Fruit fly (Drosophila melanogaster) whole organism, embryonic: ENCODE data around the gene CG15142.
A peak's percentile ranks its signal among the peaks of the same experiment; 100 is the strongest.

Experiments used
- Ada2b ChIP-seq: fragments of 200-800 bp; sonication (Bioruptor generic); IDR thresholded peaks from 2 replicates; pipeline ENCODE4 v1.3.6; 2022; ENCODE audit warnings: missing biosample characterization, missing genetic modification characterization
- Atf6 ChIP-seq: fragments of 200-800 bp; sonication (Bioruptor generic); IDR thresholded peaks from 2 replicates; pipeline ENCODE4 v1.3.6; 2022; ENCODE audit warnings: missing biosample characterization, missing genetic modification characterization
- CG12104 ChIP-seq: fragments of 200-800 bp; sonication (Bioruptor generic); optimal IDR thresholded peaks from 3 replicates; lab custom pipeline; 2016; ENCODE audit warnings: missing biosample characterization, missing genetic modification characterization
- CG1233 ChIP-seq: fragments of 200-800 bp; sonication (Bioruptor generic); optimal IDR thresholded peaks from 4 replicates; lab custom pipeline; 2018; ENCODE audit warnings: missing biosample characterization, mild to moderate bottlenecking, missing genetic modification characterization
- CG13894 ChIP-seq: fragments of 200-800 bp; sonication (Bioruptor generic); optimal IDR thresholded peaks from 3 replicates; lab custom pipeline; 2018; ENCODE audit warnings: missing biosample characterization, mild to moderate bottlenecking, missing genetic modification characterization, moderate library complexity
- CG1647 ChIP-seq: fragments of 200-800 bp; sonication (Bioruptor generic); optimal IDR thresholded peaks from 3 replicates; lab custom pipeline; 2016; ENCODE audit warnings: missing biosample characterization, missing genetic modification characterization
- CG1792 ChIP-seq: fragments of 200-800 bp; sonication (Bioruptor generic); optimal IDR thresholded peaks from 2 replicates; lab custom pipeline; 2016; ENCODE audit warnings: missing biosample characterization, missing genetic modification characterization
- CG32772 ChIP-seq: fragments of 200-800 bp; sonication (Bioruptor generic); IDR thresholded peaks from 2 replicates; pipeline ENCODE4 v1.3.6; 2022; ENCODE audit warnings: missing biosample characterization, missing genetic modification characterization
- CG4854 ChIP-seq: fragments of 200-800 bp; sonication (Bioruptor generic); optimal IDR thresholded peaks from 2 replicates; lab custom pipeline; 2016; ENCODE audit warnings: missing biosample characterization, missing genetic modification characterization, inconsistent platforms
- CG6791 ChIP-seq: fragments of 200-800 bp; sonication (Bioruptor generic); IDR thresholded peaks from 3 replicates; pipeline ENCODE4 v1.3.6; 2022; ENCODE audit warnings: missing biosample characterization, missing genetic modification characterization; ENCODE audit not compliant: partially characterized antibody
- CG7963 ChIP-seq: fragments of 200-800 bp; sonication (Bioruptor generic); IDR thresholded peaks from 3 replicates; pipeline ENCODE4 v1.3.6; 2022; ENCODE audit warnings: missing biosample characterization, missing genetic modification characterization; ENCODE audit not compliant: partially characterized antibody
- CG8924 ChIP-seq: fragments of 200-800 bp; optimal IDR thresholded peaks from 3 replicates; lab custom pipeline; 2019; ENCODE audit warnings: missing biosample characterization, mild to moderate bottlenecking, missing genetic modification characterization, moderate library complexity
- Dek ChIP-seq: fragments of 200-800 bp; sonication (Bioruptor generic); optimal IDR thresholded peaks from 3 replicates; lab custom pipeline; 2019; ENCODE audit warnings: missing biosample characterization, mild to moderate bottlenecking, missing genetic modification characterization, moderate library complexity
- Dp ChIP-seq: fragments of 200-800 bp; sonication (Bioruptor generic); optimal IDR thresholded peaks from 2 replicates; lab custom pipeline; 2018; ENCODE audit warnings: missing biosample characterization, mild to moderate bottlenecking, missing genetic modification characterization, moderate library complexity
- Ets97D ChIP-seq: fragments of 200-800 bp; sonication (Bioruptor generic); optimal IDR thresholded peaks from 3 replicates; lab custom pipeline; 2016; ENCODE audit warnings: missing biosample characterization, missing genetic modification characterization
- HLH4C ChIP-seq: fragments of 200-800 bp; sonication (Bioruptor generic); IDR thresholded peaks from 3 replicates; pipeline ENCODE4 v1.3.6; 2022; ENCODE audit warnings: missing biosample characterization, missing genetic modification characterization; ENCODE audit not compliant: partially characterized antibody
- Hand ChIP-seq: fragments of 200-800 bp; sonication (Bioruptor generic); optimal IDR thresholded peaks from 2 replicates; lab custom pipeline; 2017; ENCODE audit warnings: mild to moderate bottlenecking, missing biosample characterization, missing genetic modification reagents, missing genetic modification characterization
- Mes4 ChIP-seq: fragments of 200-800 bp; sonication (Bioruptor generic); optimal IDR thresholded peaks from 2 replicates; lab custom pipeline; 2016; ENCODE audit warnings: missing biosample characterization, missing genetic modification characterization
- NfI ChIP-seq: fragments of 200-800 bp; sonication (Bioruptor generic); optimal IDR thresholded peaks from 3 replicates; lab custom pipeline; 2018; ENCODE audit warnings: missing biosample characterization, mild to moderate bottlenecking, missing genetic modification characterization, moderate library complexity
- Poxn ChIP-seq: fragments of 200-800 bp; sonication (Bioruptor generic); IDR thresholded peaks from 2 replicates; pipeline ENCODE4 v1.3.6; 2022; ENCODE audit warnings: missing biosample characterization, missing genetic modification characterization
- Scr ChIP-seq: fragments of 200-800 bp; sonication (Bioruptor generic); IDR thresholded peaks from 2 replicates; pipeline ENCODE4 v1.3.6; 2022; ENCODE audit warnings: missing biosample characterization, missing genetic modification characterization; ENCODE audit not compliant: partially characterized antibody
- TFAM ChIP-seq: fragments of 200-800 bp; sonication (Bioruptor generic); optimal IDR thresholded peaks from 2 replicates; lab custom pipeline; 2017; ENCODE audit warnings: missing biosample characterization, missing genetic modification characterization, inconsistent platforms
- ato ChIP-seq: fragments of 200-800 bp; sonication (Bioruptor generic); IDR thresholded peaks from 2 replicates; pipeline ENCODE4 v1.3.6; 2022; ENCODE audit warnings: missing biosample characterization, missing genetic modification characterization; ENCODE audit not compliant: partially characterized antibody
- bcd ChIP-seq: fragments of 200-800 bp; sonication (Bioruptor generic); optimal IDR thresholded peaks from 2 replicates; lab custom pipeline; 2017; ENCODE audit warnings: missing biosample characterization, mild to moderate bottlenecking, missing genetic modification characterization
- bsh ChIP-seq, 2 experiments: fragments of 200-800 bp; sonication (Bioruptor generic); optimal IDR thresholded peaks; 2 replicates each; lab custom pipeline; 2017 to 2018; ENCODE audit warnings: mild to moderate bottlenecking in 2 of 2, missing biosample characterization in 2 of 2, missing genetic modification characterization in 2 of 2, moderate library complexity in 1 of 2
- crc ChIP-seq: fragments of 200-800 bp; sonication (Bioruptor generic); optimal IDR thresholded peaks from 2 replicates; lab custom pipeline; 2016; ENCODE audit warnings: missing biosample characterization, missing genetic modification characterization
- cwo ChIP-seq: fragments of 200-800 bp; sonication (Bioruptor generic); optimal IDR thresholded peaks from 3 replicates; lab custom pipeline; 2017; ENCODE audit warnings: missing biosample characterization, missing genetic modification characterization, mild to moderate bottlenecking, moderate library complexity, missing genetic modification reagents
- dan ChIP-seq: fragments of 200-800 bp; sonication (Bioruptor generic); IDR thresholded peaks from 2 replicates; pipeline ENCODE4 v1.3.6; 2022; ENCODE audit warnings: missing biosample characterization, missing genetic modification characterization
- dpn ChIP-seq, 2 experiments: fragments of 200-800 bp; sonication (Bioruptor generic); optimal IDR thresholded peaks; 3 replicates each; lab custom pipeline; 2016; ENCODE audit warnings: missing biosample characterization in 2 of 2, missing genetic modification characterization in 2 of 2
- eyg ChIP-seq: fragments of 200-800 bp; sonication (Bioruptor generic); optimal IDR thresholded peaks from 3 replicates; lab custom pipeline; 2016; ENCODE audit warnings: missing biosample characterization, missing genetic modification characterization
- fd96Cb ChIP-seq: fragments of 200-800 bp; sonication (Bioruptor generic); optimal IDR thresholded peaks from 2 replicates; lab custom pipeline; 2018; ENCODE audit warnings: missing biosample characterization, mild to moderate bottlenecking, missing genetic modification characterization, moderate library complexity
- gcm ChIP-seq: fragments of 200-800 bp; sonication (Bioruptor generic); optimal IDR thresholded peaks from 2 replicates; lab custom pipeline; 2019; ENCODE audit warnings: missing biosample characterization, mild to moderate bottlenecking, missing genetic modification characterization, moderate library complexity
- h ChIP-seq: fragments of >200 bp; optimal IDR thresholded peaks from 2 replicates; lab custom pipeline; 2017
- hkb ChIP-seq, 2 experiments: fragments of 200-800 bp in 1 of 2; fragments of >200 bp in 1 of 2; sonication (Bioruptor generic) in 1 of 2; IDR thresholded peaks in 1 of 2; optimal IDR thresholded peaks in 1 of 2; 2 replicates each; pipeline versions ENCODE4 v1.3.6 to Lab custom; 2017 to 2022; ENCODE audit warnings: missing biosample characterization in 1 of 2, missing genetic modification characterization in 1 of 2
- kay ChIP-seq: fragments of 200-800 bp; sonication (Bioruptor generic); optimal IDR thresholded peaks from 2 replicates; lab custom pipeline; 2016; ENCODE audit warnings: missing biosample characterization, missing genetic modification characterization
- luna ChIP-seq: fragments of 200-800 bp; sonication (Bioruptor generic); optimal IDR thresholded peaks from 2 replicates; lab custom pipeline; 2016; ENCODE audit warnings: missing biosample characterization, missing genetic modification characterization
- maf-S ChIP-seq: fragments of 200-800 bp; sonication (Bioruptor generic); optimal IDR thresholded peaks from 2 replicates; lab custom pipeline; 2016; ENCODE audit warnings: missing biosample characterization, missing genetic modification characterization
- pita ChIP-seq: fragments of 200-800 bp; sonication (Bioruptor generic); optimal IDR thresholded peaks from 2 replicates; lab custom pipeline; 2017; ENCODE audit warnings: missing biosample characterization, mild to moderate bottlenecking, missing genetic modification characterization
- ranshi ChIP-seq: fragments of 200-800 bp; sonication (Bioruptor generic); IDR thresholded peaks from 2 replicates; pipeline ENCODE4 v1.3.6; 2022; ENCODE audit warnings: missing biosample characterization, missing genetic modification characterization
- schlank ChIP-seq: fragments of 200-800 bp; sonication (Bioruptor generic); optimal IDR thresholded peaks from 2 replicates; lab custom pipeline; 2018; ENCODE audit warnings: missing biosample characterization, mild to moderate bottlenecking, missing genetic modification characterization
- shn ChIP-seq: fragments of 200-800 bp; sonication (Bioruptor generic); optimal IDR thresholded peaks from 3 replicates; lab custom pipeline; 2016; ENCODE audit warnings: missing biosample characterization, missing genetic modification characterization
- sima ChIP-seq: fragments of 200-800 bp; sonication (Bioruptor generic); optimal IDR thresholded peaks from 2 replicates; lab custom pipeline; 2016; ENCODE audit warnings: missing biosample characterization, missing genetic modification characterization
- stwl ChIP-seq: fragments of 200-800 bp; sonication (Bioruptor generic); optimal IDR thresholded peaks from 3 replicates; lab custom pipeline; 2018; ENCODE audit warnings: missing biosample characterization, mild to moderate bottlenecking, missing genetic modification characterization, moderate library complexity
- tap ChIP-seq: fragments of 200-800 bp; optimal IDR thresholded peaks from 3 replicates; lab custom pipeline; 2019; ENCODE audit warnings: missing biosample characterization, mild to moderate bottlenecking, missing genetic modification characterization, moderate library complexity
- ttk ChIP-seq: fragments of 200-800 bp; sonication (Bioruptor generic); IDR thresholded peaks from 2 replicates; pipeline ENCODE4 v2.1.2; 2022; ENCODE audit warnings: missing biosample characterization, missing genetic modification characterization
- tup ChIP-seq: fragments of 200-800 bp; sonication (Bioruptor generic); optimal IDR thresholded peaks from 2 replicates; lab custom pipeline; 2016; ENCODE audit warnings: missing biosample characterization, mild to moderate bottlenecking, missing genetic modification characterization, moderate library complexity
- usp ChIP-seq: fragments of >200 bp; optimal IDR thresholded peaks from 2 replicates; lab custom pipeline; 2017; ENCODE audit warnings: missing biosample characterization, missing genetic modification characterization
- wor ChIP-seq: fragments of 200-800 bp; sonication (Bioruptor generic); IDR thresholded peaks from 2 replicates; pipeline ENCODE4 v1.3.6; 2022; ENCODE audit warnings: missing biosample characterization, missing genetic modification characterization
- zf30C ChIP-seq: fragments of 200-800 bp; sonication (Bioruptor generic); optimal IDR thresholded peaks from 3 replicates; lab custom pipeline; 2018; ENCODE audit warnings: missing biosample characterization, mild to moderate bottlenecking, missing genetic modification characterization

Gene CG15142

DNA sequence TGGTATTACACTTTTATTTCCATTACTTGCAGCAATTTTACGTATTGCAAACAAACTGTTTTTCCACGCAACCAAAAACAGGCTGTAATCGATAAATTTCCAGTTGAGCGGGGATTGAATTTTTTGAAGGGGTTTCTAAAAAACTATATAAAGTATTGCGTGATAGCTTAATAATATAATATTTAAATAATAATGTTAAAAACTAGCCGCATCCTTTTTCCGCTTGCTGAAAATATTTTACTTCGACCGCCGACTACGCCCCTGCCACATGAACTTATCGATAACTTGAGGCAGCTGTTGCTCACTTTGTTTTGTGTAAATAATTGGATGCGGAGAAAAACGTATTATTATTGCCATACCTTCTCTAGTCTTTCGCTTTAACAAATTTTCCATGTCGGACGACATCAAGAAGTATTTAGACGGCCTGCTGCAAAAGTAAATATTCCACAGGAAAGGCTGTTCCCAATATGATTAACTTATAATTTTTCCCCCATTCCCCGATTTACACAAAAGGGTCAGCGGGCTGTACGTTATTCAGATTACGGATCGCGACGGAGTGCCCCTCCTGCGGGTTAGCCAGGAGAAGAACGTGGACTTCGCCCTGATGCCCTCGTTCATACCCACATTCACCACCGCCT lies 17.6 kb downstream of the CG15142 start, which contains the start of the genes fws and Lamtor3 (continued):
- TF ChIP-seq CG6791 (GFP tag; lab: Robert Waterston, UW) (peak; percentile 63; the same call in 2 of the 3 replicates), dpn (GFP tag; optimal IDR thresholded peaks at IDR 0.05; lab: Kevin White, UChicago) (peak; percentile 79 to 98), Poxn (GFP tag; lab: Robert Waterston, UW) (peak; percentile 97), kay (peak; percentile 90), tap (tag; lab: Kevin White, UChicago) (peak; percentile 97), CG1647 (GFP tag; lab: Kevin White, UChicago) (peak; percentile 83), Hand (GFP tag; lab: Kevin White, UChicago) (peak; percentile 92), hkb (optimal IDR thresholded peaks at IDR 0.05; lab: Kevin White, UChicago) (no peak), hkb (GFP tag; IDR thresholded peaks at IDR 0.05; lab: Robert Waterston, UW) (peak; percentile 99), luna (GFP tag; lab: Kevin White, UChicago) (peak; percentile 11), eyg (GFP tag; lab: Kevin White, UChicago) (peak; percentile 61), HLH4C (GFP tag; lab: Robert Waterston, UW) (peak; percentile 71), schlank (tag; lab: Kevin White, UChicago) (peak; percentile 94), fd96Cb (tag; lab: Kevin White, UChicago) (peak; percentile 98), wor (GFP tag; lab: Robert Waterston, UW) (peak; percentile 99), stwl (tag; lab: Kevin White, UChicago) (peak; percentile 87), ttk (GFP tag; lab: Robert Waterston, UW) (peak; percentile 99), shn (peak; percentile 85), gcm (peak; percentile 97), Mes4 (GFP tag; lab: Kevin White, UChicago) (peak; percentile 72), cwo (peak; percentile 95), crc (GFP tag; lab: Kevin White, UChicago) (peak; percentile 31), bcd (GFP tag; lab: Kevin White, UChicago) (peak; percentile 98), CG1233 (GFP tag; lab: Kevin White, UChicago) (peak; percentile 98), CG4854 (GFP tag; lab: Kevin White, UChicago) (peak; percentile 89), tup (GFP tag; lab: Kevin White, UChicago) (peak; percentile 86), CG12104 (GFP tag; lab: Kevin White, UChicago) (peak; percentile 87), sima (peak; percentile 20), ato (GFP tag; lab: Robert Waterston, UW) (peak; percentile 42; the same call in 1 of the 2 replicates), CG1792 (GFP tag; lab: Kevin White, UChicago) (peak; percentile 48), Dek (tag; lab: Kevin White, UChicago) (peak; percentile 98), CG32772 (GFP tag; lab: Robert Waterston, UW) (peak; percentile 99), TFAM (peak; percentile 70), NfI (GFP tag; lab: Kevin White, UChicago) (peak; percentile 99), CG8924 (peak; percentile 98), Dp (peak; percentile 56), zf30C (GFP tag; lab: Kevin White, UChicago) (no peak), usp (GFP tag; lab: Kevin White, UChicago) (no peak), Ada2b (GFP tag; lab: Robert Waterston, UW) (peak; percentile 99), bsh (GFP tag; optimal IDR thresholded peaks at IDR 0.05; lab: Kevin White, UChicago) (peak; percentile 95 to 99), CG13894 (peak; percentile 94), maf-S (GFP tag; lab: Kevin White, UChicago) (peak; percentile 86), dan (GFP tag; lab: Robert Waterston, UW) (peak; percentile 97), Atf6 (GFP tag; lab: Robert Waterston, UW) (peak; percentile 98), pita (GFP tag; lab: Kevin White, UChicago) (no peak), ranshi (GFP tag; lab: Robert Waterston, UW) (peak; percentile 99), CG7963 (0 out of 3 replicates have a peak, but pooled peaks have one; percentile 43), Ets97D (peak; percentile 75), h (lab: Kevin White, UChicago) (no peak), Scr (GFP tag; lab: Robert Waterston, UW) (peak; percentile 62)
